Worm (Caenorhabditis elegans) whole organism, L3 larva: ENCODE data around the gene Y69A2AR.31.

ENCODE experiments used
- R02D3.7 ChIP-seq: fragments of 150-350 bp; optimal IDR thresholded peaks from 2 replicates; lab custom pipeline; 2014; ENCODE audit warnings: missing biosample characterization, missing genetic modification characterization
- ZK546.5 ChIP-seq: sonication (generic microtip); optimal IDR thresholded peaks from 2 replicates; lab custom pipeline; 2017; ENCODE audit warnings: missing biosample characterization, missing genetic modification characterization
- aly-2 ChIP-seq: fragments of 150-350 bp; optimal IDR thresholded peaks from 2 replicates; lab custom pipeline; 2014; ENCODE audit warnings: missing biosample characterization, missing genetic modification characterization
- ama-1 ChIP-seq: fragments of 150-350 bp; optimal IDR thresholded peaks from 2 replicates; lab custom pipeline; 2018
- ceh-16 ChIP-seq: sonication (generic microtip); optimal IDR thresholded peaks from 2 replicates; lab custom pipeline; 2017; ENCODE audit warnings: missing biosample characterization, missing genetic modification characterization
- ceh-28 ChIP-seq: fragments of 150-350 bp; optimal IDR thresholded peaks from 2 replicates; lab custom pipeline; 2014; ENCODE audit warnings: missing biosample characterization, missing genetic modification reagents, missing genetic modification characterization
- ceh-82 ChIP-seq: fragments of 150-350 bp; optimal IDR thresholded peaks from 2 replicates; lab custom pipeline; 2014; ENCODE audit warnings: missing biosample characterization, missing genetic modification characterization
- ceh-9 ChIP-seq: sonication (generic microtip); optimal IDR thresholded peaks from 2 replicates; lab custom pipeline; 2018; ENCODE audit warnings: missing biosample characterization, missing genetic modification characterization
- daf-12 ChIP-seq: fragments of 150-350 bp; optimal IDR thresholded peaks from 2 replicates; lab custom pipeline; 2014; ENCODE audit warnings: missing biosample characterization, missing genetic modification reagents, missing genetic modification characterization
- egl-27 ChIP-seq: sonication (generic microtip); optimal IDR thresholded peaks from 4 replicates; lab custom pipeline; 2017; ENCODE audit warnings: missing biosample characterization, missing genetic modification reagents, missing genetic modification characterization
- egl-5 ChIP-seq: fragments of 150-350 bp; optimal IDR thresholded peaks from 2 replicates; lab custom pipeline; 2017; ENCODE audit warnings: missing biosample characterization, missing genetic modification reagents, missing genetic modification characterization, inconsistent platforms
- elt-1 ChIP-seq: fragments of 150-350 bp; optimal IDR thresholded peaks from 2 replicates; lab custom pipeline; 2014; ENCODE audit warnings: missing biosample characterization, missing genetic modification characterization
- elt-2 ChIP-seq: sonication (generic microtip); optimal IDR thresholded peaks from 2 replicates; lab custom pipeline; 2016; ENCODE audit warnings: missing genetic modification reagents, mild to moderate bottlenecking, missing genetic modification characterization, missing compliant biosample characterization
- elt-3 ChIP-seq, 3 experiments: fragments of 150-350 bp in 1 of 3; sonication (generic microtip) in 2 of 3; optimal IDR thresholded peaks; 2 replicates in 2 of 3; 4 replicates in 1 of 3; lab custom pipeline; 2014 to 2017; ENCODE audit warnings: missing biosample characterization in 3 of 3, missing genetic modification characterization in 3 of 3
- eor-1 ChIP-seq, 2 experiments: fragments of 150-350 bp; optimal IDR thresholded peaks; 2 replicates each; lab custom pipeline; 2014 to 2018; ENCODE audit warnings: missing biosample characterization in 2 of 2, missing genetic modification characterization in 2 of 2
- fkh-10 ChIP-seq: sonication (generic microtip); optimal IDR thresholded peaks from 2 replicates; lab custom pipeline; 2017; ENCODE audit warnings: missing biosample characterization, missing genetic modification reagents, missing genetic modification characterization
- fkh-2 ChIP-seq: fragments of 150-350 bp; optimal IDR thresholded peaks from 2 replicates; lab custom pipeline; 2014; ENCODE audit warnings: missing biosample characterization, missing genetic modification reagents, missing genetic modification characterization
- fos-1 ChIP-seq: fragments of 150-350 bp; optimal IDR thresholded peaks from 2 replicates; lab custom pipeline; 2014; ENCODE audit warnings: missing biosample characterization, missing genetic modification characterization
- hmg-11 ChIP-seq: sonication (generic microtip); optimal IDR thresholded peaks from 2 replicates; lab custom pipeline; 2016; ENCODE audit warnings: missing genetic modification characterization, missing compliant biosample characterization
- jun-1 ChIP-seq: fragments of 150-350 bp; optimal IDR thresholded peaks from 2 replicates; lab custom pipeline; 2014; ENCODE audit warnings: missing biosample characterization, missing genetic modification reagents, missing genetic modification characterization
- lin-15B ChIP-seq: fragments of 150-350 bp; optimal IDR thresholded peaks from 2 replicates; lab custom pipeline; 2014; ENCODE audit warnings: missing biosample characterization, missing genetic modification characterization
- lin-39 ChIP-seq: fragments of 150-350 bp; optimal IDR thresholded peaks from 2 replicates; lab custom pipeline; 2018; ENCODE audit warnings: missing biosample characterization, missing genetic modification reagents, missing genetic modification characterization
- lsy-12 ChIP-seq: sonication (generic microtip); optimal IDR thresholded peaks from 2 replicates; lab custom pipeline; 2016; ENCODE audit warnings: mild to moderate bottlenecking, missing genetic modification characterization, missing compliant biosample characterization
- mdl-1 ChIP-seq: fragments of 150-350 bp; optimal IDR thresholded peaks from 2 replicates; lab custom pipeline; 2014; ENCODE audit warnings: missing biosample characterization, missing genetic modification characterization
- mml-1 ChIP-seq: fragments of 150-350 bp; sonication (generic microtip); optimal IDR thresholded peaks from 3 replicates; lab custom pipeline; 2014; ENCODE audit warnings: missing biosample characterization, missing genetic modification characterization
- nfya-1 ChIP-seq: sonication (generic microtip); optimal IDR thresholded peaks from 2 replicates; lab custom pipeline; 2017; ENCODE audit warnings: missing genetic modification characterization, mild to moderate bottlenecking, missing compliant biosample characterization, antibody characterized with exemption, moderate library complexity; ENCODE audit not compliant: insufficient read depth
- nhr-11 ChIP-seq: fragments of 150-350 bp; optimal IDR thresholded peaks from 2 replicates; lab custom pipeline; 2014; ENCODE audit warnings: missing biosample characterization, missing genetic modification characterization
- nhr-12 ChIP-seq: fragments of 150-350 bp; optimal IDR thresholded peaks from 2 replicates; lab custom pipeline; 2014; ENCODE audit warnings: missing biosample characterization, missing genetic modification characterization
- nhr-23 ChIP-seq: fragments of 150-350 bp; optimal IDR thresholded peaks from 2 replicates; lab custom pipeline; 2014; ENCODE audit warnings: missing biosample characterization, missing genetic modification reagents, missing genetic modification characterization
- nhr-237 ChIP-seq: fragments of 150-350 bp; optimal IDR thresholded peaks from 2 replicates; lab custom pipeline; 2014; ENCODE audit warnings: missing biosample characterization, missing genetic modification characterization
- nhr-25 ChIP-seq: sonication (generic microtip); optimal IDR thresholded peaks from 2 replicates; lab custom pipeline; 2017; ENCODE audit warnings: missing biosample characterization, missing genetic modification characterization
- nhr-28 ChIP-seq: fragments of 150-350 bp; optimal IDR thresholded peaks from 2 replicates; lab custom pipeline; 2014; ENCODE audit warnings: missing biosample characterization, missing genetic modification characterization
- nhr-43 ChIP-seq: sonication (generic microtip); optimal IDR thresholded peaks from 2 replicates; lab custom pipeline; 2016; ENCODE audit warnings: mild to moderate bottlenecking, missing genetic modification characterization, missing compliant biosample characterization; ENCODE audit not compliant: poor library complexity, severe bottlenecking
- nhr-67 ChIP-seq: fragments of 150-350 bp; optimal IDR thresholded peaks from 2 replicates; lab custom pipeline; 2014; ENCODE audit warnings: missing biosample characterization, missing genetic modification characterization
- nhr-76 ChIP-seq: fragments of 150-350 bp; sonication (generic microtip); optimal IDR thresholded peaks from 5 replicates; lab custom pipeline; 2014; ENCODE audit warnings: missing biosample characterization, missing genetic modification characterization
- nhr-77 ChIP-seq: fragments of 150-350 bp; optimal IDR thresholded peaks from 2 replicates; lab custom pipeline; 2014; ENCODE audit warnings: missing biosample characterization, missing genetic modification characterization
- pha-4 ChIP-seq: fragments of 150-350 bp; optimal IDR thresholded peaks from 2 replicates; lab custom pipeline; 2014; ENCODE audit warnings: missing biosample characterization, missing genetic modification reagents, missing genetic modification characterization
- pqm-1 ChIP-seq: fragments of 150-350 bp; optimal IDR thresholded peaks from 2 replicates; lab custom pipeline; 2017; ENCODE audit warnings: missing biosample characterization, missing genetic modification characterization, inconsistent platforms
- sea-2 ChIP-seq: fragments of 150-350 bp; sonication (generic microtip); optimal IDR thresholded peaks from 4 replicates; lab custom pipeline; 2014; ENCODE audit warnings: missing biosample characterization, missing genetic modification reagents, missing genetic modification characterization
- skn-1 ChIP-seq: fragments of 150-350 bp; optimal IDR thresholded peaks from 2 replicates; lab custom pipeline; 2014; ENCODE audit warnings: missing biosample characterization, missing genetic modification characterization
- snpc-4 ChIP-seq: fragments of 150-350 bp; optimal IDR thresholded peaks from 2 replicates; lab custom pipeline; 2014; ENCODE audit warnings: missing biosample characterization, missing genetic modification characterization
- tbx-2 ChIP-seq: sonication (generic microtip); optimal IDR thresholded peaks from 2 replicates; lab custom pipeline; 2016; ENCODE audit warnings: mild to moderate bottlenecking, missing genetic modification characterization, missing compliant biosample characterization
- unc-39 ChIP-seq: sonication (generic microtip); optimal IDR thresholded peaks from 4 replicates; lab custom pipeline; 2017; ENCODE audit warnings: missing biosample characterization, missing genetic modification characterization
- unc-62 ChIP-seq: fragments of 150-350 bp; sonication (generic microtip); optimal IDR thresholded peaks from 4 replicates; lab custom pipeline; 2014; ENCODE audit warnings: missing biosample characterization, missing genetic modification reagents, missing genetic modification characterization
- zag-1 ChIP-seq: fragments of 150-350 bp; optimal IDR thresholded peaks from 2 replicates; lab custom pipeline; 2014; ENCODE audit warnings: missing biosample characterization, missing genetic modification characterization
- ztf-11 ChIP-seq: fragments of 150-350 bp; optimal IDR thresholded peaks from 2 replicates; lab custom pipeline; 2014; ENCODE audit warnings: missing biosample characterization, missing genetic modification characterization
- ztf-4 ChIP-seq: fragments of 150-350 bp; optimal IDR thresholded peaks from 2 replicates; lab custom pipeline; 2014; ENCODE audit warnings: missing biosample characterization, missing genetic modification characterization

Y69A2AR.31 gene

DNA sequence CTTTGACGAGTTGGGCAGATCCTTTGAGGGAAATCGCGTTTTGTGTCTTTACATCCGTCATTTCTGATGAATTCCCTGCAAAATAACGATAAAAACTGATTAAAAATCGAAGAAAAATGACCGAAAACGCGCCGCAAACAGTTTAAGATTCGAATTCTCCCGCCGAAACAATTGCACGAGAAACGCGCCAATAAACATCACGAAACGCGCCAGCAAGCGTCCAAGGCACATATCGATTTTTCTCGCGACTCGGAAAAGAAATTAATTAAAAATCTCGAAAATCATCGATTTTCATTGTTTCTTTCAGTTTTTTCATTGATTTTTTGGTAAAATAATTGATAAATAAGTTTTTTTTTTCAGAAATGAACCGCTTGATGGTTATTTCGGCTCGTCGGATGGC is 22.9 kb downstream of the Y69A2AR.31 start, which contains the start of the genes mdf-2 and nduv-3:
mdf-2 (minus strand) TSS at position 176 of the 400 bp plus-strand sequence.
nduv-3 (plus strand) TSS at position 361 of the 400 bp plus-strand sequence.
- TF ChIP-seq ZK546.5 (tag; lab: Kevin White, UChicago) (no peak), daf-12 (tag; lab: Kevin White, UChicago) (no peak), egl-5 (tag; lab: Kevin White, UChicago) (peak; percentile 81), nhr-25 (tag; lab: Kevin White, UChicago) (peak; percentile 73), egl-27 (tag; lab: Kevin White, UChicago) (no peak), lin-39 (peak; percentile 40), mdl-1 (tag; lab: Kevin White, UChicago) (no peak), jun-1 (tag; lab: Kevin White, UChicago) (peak; percentile 38), ceh-28 (peak; percentile 94), ztf-4 (no peak), elt-1 (tag; lab: Kevin White, UChicago) (no peak), nhr-11 (no peak), fkh-2 (tag; lab: Kevin White, UChicago) (no peak), fkh-10 (GFP tag; lab: Kevin White, UChicago) (no peak), zag-1 (tag; lab: Kevin White, UChicago) (no peak), mml-1 (tag; lab: Kevin White, UChicago) (no peak), nhr-43 (tag; lab: Kevin White, UChicago) (peak; percentile 24), ceh-82 (tag; lab: Kevin White, UChicago) (peak; percentile 1), nhr-28 (no peak), nhr-67 (tag; lab: Kevin White, UChicago) (no peak), pha-4 (peak; percentile 76), fos-1 (tag; lab: Kevin White, UChicago) (no peak), unc-39 (tag; lab: Kevin White, UChicago) (no peak), aly-2 (no peak), nfya-1 (tag; lab: Kevin White, UChicago) (peak; percentile 83), nhr-76 (tag; lab: Kevin White, UChicago) (no peak), skn-1 (tag; lab: Kevin White, UChicago) (peak; percentile 28), lin-15B (tag; lab: Kevin White, UChicago) (peak; percentile 90), nhr-12 (tag; lab: Kevin White, UChicago) (no peak), lsy-12 (tag; lab: Kevin White, UChicago) (no peak), ztf-11 (tag; lab: Kevin White, UChicago) (no peak), hmg-11 (peak; percentile 31), pqm-1 (peak; percentile 4), nhr-237 (no peak), R02D3.7 (tag; lab: Kevin White, UChicago) (peak; percentile 33), elt-2 (tag; lab: Kevin White, UChicago) (peak; percentile 7), nhr-23 (tag; lab: Kevin White, UChicago) (peak; percentile 82), eor-1 (tag; optimal IDR thresholded peaks at IDR 0.05; lab: Kevin White, UChicago) (no peak), tbx-2 (tag; lab: Kevin White, UChicago) (no peak), unc-62 (GFP tag; lab: Kevin White, UChicago) (no peak), nhr-77 (tag; lab: Kevin White, UChicago) (no peak), sea-2 (GFP tag; lab: Kevin White, UChicago) (no peak), elt-3 (tag; optimal IDR thresholded peaks at IDR 0.05; lab: Kevin White, UChicago) (no peak), ceh-16 (tag; lab: Kevin White, UChicago) (no peak), snpc-4 (tag; lab: Kevin White, UChicago) (peak; percentile 62), ama-1 (lab: Kevin White, UChicago) (no peak), ceh-9 (no peak)
- TF ChIP-seq, all 47 proteins: peak for 17
